Fruit fly (Drosophila melanogaster) whole organism, prepupa: Measurements from ENCODE around the gene CG3987.
A peak's percentile ranks its signal among the peaks of the same experiment; 100 is the strongest.

Experiments used
- CG10631 ChIP-seq: fragments of 200-800 bp; sonication (Bioruptor generic); optimal IDR thresholded peaks from 2 replicates; lab custom pipeline; 2016; ENCODE audit warnings: missing biosample characterization, missing genetic modification characterization
- CG11762 ChIP-seq: fragments of 200-800 bp; sonication (Bioruptor generic); optimal IDR thresholded peaks from 3 replicates; lab custom pipeline; 2016; ENCODE audit warnings: missing biosample characterization, missing genetic modification characterization; ENCODE audit not compliant: insufficient read depth
- CG11902 ChIP-seq: fragments of 200-800 bp; sonication (Bioruptor generic); optimal IDR thresholded peaks from 3 replicates; lab custom pipeline; 2016; ENCODE audit warnings: missing biosample characterization, missing genetic modification characterization
- CG15336 ChIP-seq: fragments of 200-800 bp; sonication (Bioruptor generic); IDR thresholded peaks from 2 replicates; pipeline ENCODE4 v1.3.6; 2022; ENCODE audit warnings: missing biosample characterization, missing genetic modification characterization
- CG1621 ChIP-seq: fragments of 200-800 bp; sonication (Bioruptor generic); optimal IDR thresholded peaks from 3 replicates; lab custom pipeline; 2018; ENCODE audit warnings: missing biosample characterization, mild to moderate bottlenecking, missing genetic modification characterization
- CG16779 ChIP-seq: fragments of 200-800 bp; sonication (Bioruptor generic); optimal IDR thresholded peaks from 3 replicates; lab custom pipeline; 2017; ENCODE audit warnings: missing biosample characterization, mild to moderate bottlenecking, missing genetic modification characterization
- CG31627 ChIP-seq: fragments of 200-800 bp; sonication (Bioruptor generic); optimal IDR thresholded peaks from 3 replicates; lab custom pipeline; 2016; ENCODE audit warnings: missing biosample characterization, missing genetic modification characterization
- CG32006 ChIP-seq: fragments of 200-800 bp; sonication (Bioruptor generic); optimal IDR thresholded peaks from 3 replicates; lab custom pipeline; 2017; ENCODE audit warnings: missing biosample characterization, mild to moderate bottlenecking, missing genetic modification characterization
- CG34406 ChIP-seq: fragments of 200-800 bp; sonication (Bioruptor generic); optimal IDR thresholded peaks from 3 replicates; lab custom pipeline; 2016; ENCODE audit warnings: missing biosample characterization, missing genetic modification characterization
- CG3919 ChIP-seq: fragments of 200-800 bp; sonication (Bioruptor generic); optimal IDR thresholded peaks from 3 replicates; lab custom pipeline; 2016; ENCODE audit warnings: missing biosample characterization, missing genetic modification characterization
- CG4318 ChIP-seq: fragments of 200-800 bp; sonication (Bioruptor generic); optimal IDR thresholded peaks from 3 replicates; lab custom pipeline; 2017; ENCODE audit warnings: missing biosample characterization, mild to moderate bottlenecking, missing genetic modification characterization
- CG6163 ChIP-seq: fragments of 200-800 bp; sonication (Bioruptor generic); IDR thresholded peaks from 3 replicates; pipeline ENCODE4 v1.3.6; 2022; ENCODE audit warnings: missing biosample characterization, missing genetic modification characterization
- CG6276 ChIP-seq: fragments of 200-800 bp; sonication (Bioruptor generic); optimal IDR thresholded peaks from 2 replicates; lab custom pipeline; 2017; ENCODE audit warnings: missing biosample characterization, mild to moderate bottlenecking, missing genetic modification characterization
- CG6808 ChIP-seq: fragments of 200-800 bp; sonication (Bioruptor generic); optimal IDR thresholded peaks from 3 replicates; lab custom pipeline; 2017; ENCODE audit warnings: missing biosample characterization, missing genetic modification characterization, mild to moderate bottlenecking, moderate library complexity, missing genetic modification reagents
- CG6854 ChIP-seq: fragments of 200-800 bp; sonication (Bioruptor generic); optimal IDR thresholded peaks from 2 replicates; lab custom pipeline; 2017; ENCODE audit warnings: missing biosample characterization, mild to moderate bottlenecking, missing genetic modification characterization
- CG7368 ChIP-seq: fragments of 200-800 bp; sonication (Bioruptor generic); optimal IDR thresholded peaks from 3 replicates; lab custom pipeline; 2016; ENCODE audit warnings: missing biosample characterization, missing genetic modification characterization
- CG8119 ChIP-seq: fragments of 200-800 bp; sonication (Bioruptor generic); IDR thresholded peaks from 3 replicates; pipeline ENCODE4 v1.3.6; 2022; ENCODE audit warnings: missing biosample characterization, missing genetic modification characterization
- CG8632 ChIP-seq: fragments of 200-800 bp; sonication (Bioruptor generic); optimal IDR thresholded peaks from 3 replicates; lab custom pipeline; 2016; ENCODE audit warnings: missing biosample characterization, missing genetic modification characterization
- Eip75B ChIP-seq: fragments of 200-800 bp; sonication (Bioruptor generic); optimal IDR thresholded peaks from 3 replicates; lab custom pipeline; 2016; ENCODE audit warnings: missing biosample characterization, missing genetic modification characterization
- Ets21C ChIP-seq: fragments of 200-800 bp; sonication (Bioruptor generic); optimal IDR thresholded peaks from 3 replicates; lab custom pipeline; 2016; ENCODE audit warnings: missing biosample characterization, missing genetic modification characterization
- Gug ChIP-seq: fragments of 200-800 bp; sonication (Bioruptor generic); IDR thresholded peaks from 2 replicates; pipeline ENCODE4 v1.3.6; 2022; ENCODE audit warnings: missing biosample characterization, missing genetic modification characterization
- Hr38 ChIP-seq: sonication (Bioruptor generic); optimal IDR thresholded peaks from 2 replicates; lab custom pipeline; 2016; ENCODE audit warnings: missing biosample characterization, missing genetic modification characterization
- Hr39 ChIP-seq: fragments of 200-800 bp; sonication (Bioruptor generic); optimal IDR thresholded peaks from 2 replicates; lab custom pipeline; 2016; ENCODE audit warnings: missing biosample characterization, missing genetic modification characterization
- Hr4 ChIP-seq: fragments of 200-800 bp; sonication (Bioruptor generic); optimal IDR thresholded peaks from 3 replicates; lab custom pipeline; 2016; ENCODE audit warnings: missing biosample characterization, missing genetic modification characterization
- Met ChIP-seq: fragments of 200-800 bp; sonication (Bioruptor generic); optimal IDR thresholded peaks from 3 replicates; lab custom pipeline; 2016; ENCODE audit warnings: missing biosample characterization, missing genetic modification characterization
- OdsH ChIP-seq: fragments of 200-800 bp; sonication (Bioruptor generic); optimal IDR thresholded peaks from 3 replicates; lab custom pipeline; 2016; ENCODE audit warnings: missing biosample characterization, missing genetic modification characterization
- Smox ChIP-seq: fragments of 200-800 bp; sonication (Bioruptor generic); optimal IDR thresholded peaks from 3 replicates; lab custom pipeline; 2016; ENCODE audit warnings: missing biosample characterization, missing genetic modification characterization
- Sox102F ChIP-seq: fragments of 200-800 bp; sonication (Bioruptor generic); optimal IDR thresholded peaks from 2 replicates; lab custom pipeline; 2016; ENCODE audit warnings: missing biosample characterization, mild to moderate bottlenecking, missing genetic modification characterization
- Sox14 ChIP-seq: fragments of 200-800 bp; sonication (Bioruptor generic); optimal IDR thresholded peaks from 3 replicates; lab custom pipeline; 2016; ENCODE audit warnings: missing biosample characterization, missing genetic modification characterization
- Sox15 ChIP-seq: fragments of 200-800 bp; sonication (Bioruptor generic); optimal IDR thresholded peaks from 3 replicates; lab custom pipeline; 2016; ENCODE audit warnings: missing biosample characterization, missing genetic modification characterization
- achi ChIP-seq: fragments of 200-800 bp; sonication (Bioruptor generic); optimal IDR thresholded peaks from 3 replicates; lab custom pipeline; 2016; ENCODE audit warnings: missing biosample characterization, missing genetic modification characterization
- acj6 ChIP-seq: fragments of 200-800 bp; sonication (Bioruptor generic); optimal IDR thresholded peaks from 3 replicates; lab custom pipeline; 2016; ENCODE audit warnings: missing biosample characterization, missing genetic modification characterization
- cyc ChIP-seq: fragments of 200-800 bp; sonication (Bioruptor generic); optimal IDR thresholded peaks from 3 replicates; lab custom pipeline; 2016; ENCODE audit warnings: missing biosample characterization, missing genetic modification characterization
- dac ChIP-seq: fragments of 200-800 bp; sonication (Bioruptor generic); optimal IDR thresholded peaks from 2 replicates; lab custom pipeline; 2017; ENCODE audit warnings: missing biosample characterization, mild to moderate bottlenecking, missing genetic modification characterization
- dsx ChIP-seq: fragments of 200-800 bp; optimal IDR thresholded peaks from 3 replicates; lab custom pipeline; 2019; ENCODE audit warnings: missing biosample characterization, mild to moderate bottlenecking, missing genetic modification characterization, moderate library complexity; ENCODE audit not compliant: poor library complexity, severe bottlenecking
- esn ChIP-seq: fragments of 200-800 bp; sonication (Bioruptor generic); optimal IDR thresholded peaks from 2 replicates; lab custom pipeline; 2016; ENCODE audit warnings: missing biosample characterization, mild to moderate bottlenecking, missing genetic modification characterization, moderate library complexity
- fd59A ChIP-seq: fragments of 200-800 bp; sonication (Bioruptor generic); optimal IDR thresholded peaks from 2 replicates; lab custom pipeline; 2017; ENCODE audit warnings: missing biosample characterization, mild to moderate bottlenecking, missing genetic modification characterization, missing genetic modification reagents
- fd85E ChIP-seq: fragments of 200-800 bp; sonication (Bioruptor generic); optimal IDR thresholded peaks from 3 replicates; lab custom pipeline; 2016; ENCODE audit warnings: missing biosample characterization, missing genetic modification characterization
- fkh ChIP-seq: fragments of 200-800 bp; sonication (Bioruptor generic); optimal IDR thresholded peaks from 3 replicates; lab custom pipeline; 2017; ENCODE audit warnings: missing biosample characterization, mild to moderate bottlenecking, missing genetic modification characterization, moderate library complexity
- lz ChIP-seq: fragments of 200-800 bp; sonication (Bioruptor generic); optimal IDR thresholded peaks from 3 replicates; lab custom pipeline; 2016; ENCODE audit warnings: missing biosample characterization, missing genetic modification characterization
- net ChIP-seq: fragments of 200-800 bp; sonication (Bioruptor generic); optimal IDR thresholded peaks from 3 replicates; lab custom pipeline; 2016; ENCODE audit warnings: missing biosample characterization, missing genetic modification characterization
- pdm3 ChIP-seq: fragments of 200-800 bp; sonication (Bioruptor generic); optimal IDR thresholded peaks from 3 replicates; lab custom pipeline; 2016; ENCODE audit warnings: missing biosample characterization, missing genetic modification characterization
- salr ChIP-seq, 2 experiments: fragments of 200-800 bp; sonication (Bioruptor generic); optimal IDR thresholded peaks; 3 replicates each; lab custom pipeline; 2016 to 2018; ENCODE audit warnings: missing biosample characterization in 2 of 2, missing genetic modification characterization in 2 of 2, mild to moderate bottlenecking in 1 of 2
- svp ChIP-seq: fragments of 200-800 bp; sonication (Bioruptor generic); peaks from one replicate; lab custom pipeline; 2016; ENCODE audit warnings: missing biosample characterization, missing genetic modification characterization
- topi ChIP-seq: fragments of 200-800 bp; sonication (Bioruptor generic); optimal IDR thresholded peaks from 3 replicates; lab custom pipeline; 2016; ENCODE audit warnings: missing biosample characterization, missing genetic modification characterization
- vri ChIP-seq: fragments of 200-800 bp; sonication (Bioruptor generic); optimal IDR thresholded peaks from 3 replicates; lab custom pipeline; 2016; ENCODE audit warnings: missing biosample characterization, mild to moderate bottlenecking, missing genetic modification characterization

Gene CG3987

DNA sequence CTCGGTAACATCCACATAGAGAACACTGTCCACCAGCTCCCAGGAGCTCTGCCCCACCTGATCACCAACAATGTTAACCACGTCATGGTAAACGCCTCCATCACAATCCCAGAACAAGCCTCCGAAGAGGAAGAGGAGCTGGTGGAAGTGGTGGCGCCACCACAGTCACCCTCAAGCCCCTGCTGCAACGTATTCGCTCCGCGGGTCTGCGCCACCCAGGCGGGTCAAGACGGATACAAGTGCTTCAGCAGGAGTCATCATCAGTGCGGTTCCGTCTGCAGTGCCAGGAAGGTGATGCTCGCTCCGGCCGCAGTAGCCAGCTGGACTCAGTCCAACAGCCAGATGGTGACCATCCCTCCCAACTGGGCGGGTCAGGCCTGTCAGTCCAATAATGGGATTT is 1.5 kb upstream of the CG3987 start:
- TF ChIP-seq Met (GFP tag; lab: Kevin White, UChicago): no peak
- no peak for TF ChIP-seq fd59A (GFP tag; lab: Kevin White, UChicago)
- no peak for TF ChIP-seq achi (GFP tag; lab: Kevin White, UChicago)
- TF ChIP-seq Hr4 (GFP tag; lab: Kevin White, UChicago): no peak
- TF ChIP-seq net (GFP tag; lab: Kevin White, UChicago): no peak
- TF ChIP-seq CG31627 (GFP tag; lab: Kevin White, UChicago): no peak
- TF ChIP-seq CG6808 (GFP tag; lab: Kevin White, UChicago): no peak
- TF ChIP-seq CG16779 (tag; lab: Kevin White, UChicago): no peak
- no peak for TF ChIP-seq Sox14 (GFP tag; lab: Kevin White, UChicago)
- no peak for TF ChIP-seq Hr39 (GFP tag; lab: Kevin White, UChicago)
- no peak for TF ChIP-seq CG6163 (GFP tag; lab: Robert Waterston, UW)
- no peak for TF ChIP-seq cyc (GFP tag; lab: Kevin White, UChicago)
- no peak for TF ChIP-seq CG4318 (GFP tag; lab: Kevin White, UChicago)
- TF ChIP-seq Eip75B: no peak
- no peak for TF ChIP-seq Hr38

DNA sequence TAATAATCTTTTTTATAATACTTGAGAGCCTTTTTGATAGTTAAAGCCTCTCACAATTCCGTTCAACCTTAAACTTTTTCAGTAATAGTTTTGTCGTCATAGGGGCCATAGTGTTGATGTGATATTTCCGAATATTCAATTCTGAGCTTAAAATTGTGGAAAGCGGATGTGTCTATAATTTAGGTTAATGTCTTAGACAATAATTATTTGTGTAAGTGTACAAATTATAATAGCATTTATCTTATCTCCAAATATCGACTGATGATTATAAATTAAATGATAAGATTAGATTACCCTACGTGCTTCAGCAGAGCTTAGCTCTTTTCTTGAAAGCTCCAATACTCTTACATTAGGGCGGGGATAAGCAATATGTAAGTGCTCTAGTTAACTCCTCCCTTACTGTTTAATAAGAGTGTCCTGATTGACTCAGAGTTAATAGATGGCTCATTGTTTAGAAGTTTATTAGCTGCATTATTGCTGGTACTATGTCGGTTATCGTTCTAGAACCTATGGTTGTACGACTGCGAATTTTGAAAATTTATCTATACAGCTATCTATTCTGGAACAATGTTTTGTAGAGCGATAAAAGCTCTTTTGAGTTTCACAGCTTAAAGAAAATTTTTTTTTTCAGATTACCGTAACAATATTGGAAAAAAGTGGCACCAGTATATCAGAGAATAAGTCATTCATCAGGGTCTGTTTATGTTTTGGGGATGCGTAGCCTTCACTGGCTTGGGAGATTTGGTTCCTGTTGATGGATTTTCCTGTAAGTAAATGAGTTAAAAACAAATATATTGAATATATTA is 545 bp upstream of the CG3987 start:
- TF ChIP-seq CG10631 (GFP tag; lab: Kevin White, UChicago) (no peak), CG11762 (GFP tag; lab: Kevin White, UChicago) (no peak), CG32006 (GFP tag; lab: Kevin White, UChicago) (no peak), CG1621 (tag; lab: Kevin White, UChicago) (no peak), Sox102F (GFP tag; lab: Kevin White, UChicago) (peak; percentile 17), CG4318 (GFP tag; lab: Kevin White, UChicago) (no peak), fd59A (GFP tag; lab: Kevin White, UChicago) (no peak), svp (GFP tag; lab: Kevin White, UChicago) (peak; percentile 72), Sox14 (GFP tag; lab: Kevin White, UChicago) (peak; percentile 8), CG34406 (GFP tag; lab: Kevin White, UChicago) (peak; percentile 18), lz (GFP tag; lab: Kevin White, UChicago) (peak; percentile 14), acj6 (GFP tag; lab: Kevin White, UChicago) (peak; percentile 35), fkh (GFP tag; lab: Kevin White, UChicago) (no peak), Sox15 (GFP tag; lab: Kevin White, UChicago) (peak; percentile 11), CG6854 (GFP tag; lab: Kevin White, UChicago) (no peak), CG8632 (peak; percentile 11), salr (GFP tag; optimal IDR thresholded peaks at IDR 0.05; lab: Kevin White, UChicago) (no peak), CG31627 (GFP tag; lab: Kevin White, UChicago) (peak; percentile 23), dac (GFP tag; lab: Kevin White, UChicago) (no peak), CG6276 (GFP tag; lab: Kevin White, UChicago) (no peak), Smox (GFP tag; lab: Kevin White, UChicago) (no peak), Met (GFP tag; lab: Kevin White, UChicago) (peak; percentile 50), topi (GFP tag; lab: Kevin White, UChicago) (peak; percentile 19), CG15336 (GFP tag; lab: Robert Waterston, UW) (no peak), esn (GFP tag; lab: Kevin White, UChicago) (peak; percentile 52), vri (GFP tag; lab: Kevin White, UChicago) (peak; percentile 76)

DNA sequence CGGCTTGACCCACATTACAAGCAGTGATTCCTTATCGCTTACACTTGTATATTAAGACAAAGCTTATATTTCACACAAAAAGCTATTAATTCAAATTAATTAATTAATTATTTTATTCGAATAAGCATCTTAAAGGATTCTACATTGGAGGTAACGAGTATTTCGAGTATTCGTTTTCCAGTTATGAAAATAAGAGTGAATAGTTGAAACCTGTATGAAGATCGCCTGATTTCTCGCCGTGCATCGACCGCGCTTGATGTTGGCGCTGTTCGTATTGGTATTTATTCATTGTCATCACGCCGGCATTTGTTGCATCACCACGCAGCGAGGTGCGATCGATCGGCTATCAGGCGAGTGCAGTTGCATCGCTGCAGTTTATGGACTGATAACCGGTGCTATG is 5.7 kb downstream of the CG3987 start:
- TF ChIP-seq pdm3: peak; percentile 81
- TF ChIP-seq net (GFP tag; lab: Kevin White, UChicago): peak; percentile 80
- TF ChIP-seq fd85E (GFP tag; lab: Kevin White, UChicago): no peak
- no peak for TF ChIP-seq CG6854 (GFP tag; lab: Kevin White, UChicago)
- peak; percentile 36 for TF ChIP-seq lz (GFP tag; lab: Kevin White, UChicago)
- TF ChIP-seq CG3919 (GFP tag; lab: Kevin White, UChicago): peak; percentile 66
- peak; percentile 60 for TF ChIP-seq Sox14 (GFP tag; lab: Kevin White, UChicago)
- TF ChIP-seq CG8119 (GFP tag; lab: Robert Waterston, UW): no peak; the same call in 2 of the 3 replicates
- no peak for TF ChIP-seq CG6808 (GFP tag; lab: Kevin White, UChicago)
- no peak for TF ChIP-seq dsx (GFP tag; lab: Kevin White, UChicago)
- peak; percentile 54 to 58 for TF ChIP-seq salr (GFP tag; optimal IDR thresholded peaks at IDR 0.05; lab: Kevin White, UChicago)
- peak; percentile 77 for TF ChIP-seq OdsH (GFP tag; lab: Kevin White, UChicago)
- peak; percentile 66 for TF ChIP-seq Gug (GFP tag; lab: Robert Waterston, UW)
- peak; percentile 10 for TF ChIP-seq CG11902 (GFP tag; lab: Kevin White, UChicago)
- peak; percentile 79 for TF ChIP-seq achi (GFP tag; lab: Kevin White, UChicago)
- peak; percentile 64 for TF ChIP-seq CG7368 (GFP tag; lab: Kevin White, UChicago)
- TF ChIP-seq cyc (GFP tag; lab: Kevin White, UChicago): no peak
- no peak for TF ChIP-seq Ets21C (GFP tag; lab: Kevin White, UChicago)
- TF ChIP-seq CG8632: peak; percentile 73
